Worm (Caenorhabditis elegans) whole organism, L4 larva: ENCODE data around the gene nas-14.

Experiments used
- cey-2 ChIP-seq: sonication (generic microtip); optimal IDR thresholded peaks from 3 replicates; lab custom pipeline; 2017; ENCODE audit warnings: missing genetic modification characterization, mild to moderate bottlenecking, missing compliant biosample characterization, antibody characterized with exemption, borderline replicate concordance; ENCODE audit not compliant: insufficient read depth
- lin-1 ChIP-seq: fragments of 200-800 bp; sonication (Bioruptor generic); IDR thresholded peaks from 2 replicates; pipeline ENCODE4 v1.3.6; 2022; ENCODE audit warnings: missing genetic modification reagents, missing genetic modification characterization, missing compliant biosample characterization
- nhr-25 ChIP-seq: sonication (generic microtip); optimal IDR thresholded peaks from 2 replicates; lab custom pipeline; 2017; ENCODE audit warnings: missing genetic modification characterization, mild to moderate bottlenecking, missing compliant biosample characterization, antibody characterized with exemption, moderate library complexity, borderline replicate concordance; ENCODE audit not compliant: insufficient read depth
- pha-4 ChIP-seq, 2 experiments: fragments of 150-350 bp in 1 of 2; fragments of 200-800 bp in 1 of 2; sonication (Bioruptor generic) in 1 of 2; IDR thresholded peaks in 1 of 2; optimal IDR thresholded peaks in 1 of 2; 2 replicates each; pipeline versions ENCODE4 v1.3.6 to Lab custom; 2014 to 2022; ENCODE audit warnings: missing genetic modification characterization in 2 of 2, missing genetic modification reagents in 2 of 2, missing biosample characterization in 1 of 2, missing compliant biosample characterization in 1 of 2
- unc-39 ChIP-seq: sonication (generic microtip); optimal IDR thresholded peaks from 2 replicates; lab custom pipeline; 2017; ENCODE audit warnings: missing biosample characterization, missing genetic modification characterization
- zag-1 ChIP-seq: fragments of 150-350 bp; optimal IDR thresholded peaks from 2 replicates; lab custom pipeline; 2014; ENCODE audit warnings: missing biosample characterization, missing genetic modification characterization
- ztf-11 ChIP-seq: fragments of 150-350 bp; optimal IDR thresholded peaks from 2 replicates; lab custom pipeline; 2014; ENCODE audit warnings: missing biosample characterization, missing genetic modification characterization

DNA sequence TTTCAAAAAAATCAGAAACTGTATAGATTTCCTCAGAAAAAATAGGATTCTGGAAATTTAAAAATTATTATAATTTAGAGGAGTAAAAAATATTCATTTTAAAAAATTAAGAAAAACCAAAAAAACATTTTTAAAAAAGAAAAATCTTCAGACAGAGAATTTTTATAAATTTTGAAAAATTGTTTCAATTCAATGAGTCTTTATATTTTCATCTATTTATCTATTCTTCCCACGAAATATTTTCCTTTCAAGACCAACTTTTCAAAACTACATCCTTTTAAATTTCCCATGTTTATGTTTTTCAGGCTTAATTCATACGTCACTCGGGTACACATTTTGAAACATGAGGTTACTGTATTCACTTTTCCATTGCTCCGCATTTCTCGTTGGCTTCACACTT, at the start of gene nas-14:
- TF ChIP-seq zag-1 (no peak), nhr-25 (tag; lab: Kevin White, UChicago) (no peak), ztf-11 (tag; lab: Kevin White, UChicago) (no peak), unc-39 (tag; lab: Kevin White, UChicago) (no peak), lin-1 (GFP tag; lab: Robert Waterston, UW) (no peak), cey-2 (tag; lab: Kevin White, UChicago) (no peak), pha-4 (GFP tag; IDR thresholded peaks at IDR 0.05; lab: Robert Waterston, UW) (no peak), pha-4 (tag; optimal IDR thresholded peaks at IDR 0.05; lab: Kevin White, UChicago) (no peak)
